Worm (Caenorhabditis elegans): ENCODE results near the gene tdo-2.

The tdo-2 gene

ce11 chrIII:5953041-5953912 is 33.5 kb upstream of the tdo-2 start (continued):
- TF ChIP-seq D2030.7 (GFP tag; IDR thresholded peaks at IDR 0.05) (no peak), athp-1 (tag; optimal IDR thresholded peaks at IDR 0.05) (peak; percentile 31), ceh-58 (GFP tag; IDR thresholded peaks at IDR 0.05) (0 out of 2 replicates have a peak, but pooled peaks have one; percentile 62), Y56A3A.18 (GFP tag; IDR thresholded peaks at IDR 0.05) (0 out of 2 replicates have a peak, but pooled peaks have one; percentile 74), F57A8.1 (GFP tag; optimal IDR thresholded peaks at IDR 0.05) (no peak), lsl-1 (GFP tag; optimal IDR thresholded peaks at IDR 0.05) (no peak), rec-8 (tag; optimal IDR thresholded peaks at IDR 0.05) (peak; percentile 7 to 29), die-1 (tag; optimal IDR thresholded peaks at IDR 0.05) (no peak), tbx-9 (tag; optimal IDR thresholded peaks at IDR 0.05; ENCODE audit: borderline replicate concordance) (no peak), ztf-28 (GFP tag; IDR thresholded peaks at IDR 0.05) (no peak), hmg-20 (GFP tag; IDR thresholded peaks at IDR 0.05) (peak; percentile 28; the same call in 1 of the 2 replicates), ZK185.1 (tag; optimal IDR thresholded peaks at IDR 0.05; ENCODE audit: poor library complexity, severe bottlenecking) (peak; percentile 23), F33H1.4 (GFP tag; IDR thresholded peaks at IDR 0.05) (no peak), madf-6 (GFP tag; IDR thresholded peaks at IDR 0.05) (0 out of 2 replicates have a peak, but pooled peaks have one; percentile 23), unc-62 (GFP tag; optimal IDR thresholded peaks at IDR 0.05) (no peak), F49E8.2 (tag; optimal IDR thresholded peaks at IDR 0.05; ENCODE audit: insufficient read depth) (peak; percentile 61), bed-1 (GFP tag; IDR thresholded peaks at IDR 0.05) (no peak), Y53G8AR.9 (GFP tag; conservative IDR thresholded peaks at IDR 0.05) (peak; percentile 63), dox-1 (GFP tag; IDR thresholded peaks at IDR 0.05) (peak; percentile 35; the same call in 1 of the 2 replicates), snpc-4 (GFP tag; optimal IDR thresholded peaks at IDR 0.05) (peak; percentile 36), snpc-4 (tag; optimal IDR thresholded peaks at IDR 0.05) (no peak), cebp-1 (GFP tag; IDR thresholded peaks at IDR 0.05) (no peak), cebp-1 (tag; optimal IDR thresholded peaks at IDR 0.05) (peak; percentile 35)

- TF ChIP-seq ceh-27 (GFP tag; optimal IDR thresholded peaks at IDR 0.05), result peak; percentile 86
- 0 out of 2 replicates have a peak, but pooled peaks have one; percentile 58 for TF ChIP-seq ceh-58 (GFP tag; IDR thresholded peaks at IDR 0.05)
- TF ChIP-seq F22D6.2 (tag; optimal IDR thresholded peaks at IDR 0.05), result no peak
- peak; percentile 25 for TF ChIP-seq lin-40 (tag; optimal IDR thresholded peaks at IDR 0.05)
- no peak for TF ChIP-seq pha-4 (tag; optimal IDR thresholded peaks at IDR 0.05)
- TF ChIP-seq zfh-2 (GFP tag; conservative IDR thresholded peaks at IDR 0.05), result 0 out of 2 replicates have a peak, but pooled peaks have one; percentile 6
- peak; percentile 7 for TF ChIP-seq chd-7 (tag; optimal IDR thresholded peaks at IDR 0.05)
Observed at ce11 chrIII:5951589-5952378, 32.0 kb upstream of the tdo-2 start.

DNA sequence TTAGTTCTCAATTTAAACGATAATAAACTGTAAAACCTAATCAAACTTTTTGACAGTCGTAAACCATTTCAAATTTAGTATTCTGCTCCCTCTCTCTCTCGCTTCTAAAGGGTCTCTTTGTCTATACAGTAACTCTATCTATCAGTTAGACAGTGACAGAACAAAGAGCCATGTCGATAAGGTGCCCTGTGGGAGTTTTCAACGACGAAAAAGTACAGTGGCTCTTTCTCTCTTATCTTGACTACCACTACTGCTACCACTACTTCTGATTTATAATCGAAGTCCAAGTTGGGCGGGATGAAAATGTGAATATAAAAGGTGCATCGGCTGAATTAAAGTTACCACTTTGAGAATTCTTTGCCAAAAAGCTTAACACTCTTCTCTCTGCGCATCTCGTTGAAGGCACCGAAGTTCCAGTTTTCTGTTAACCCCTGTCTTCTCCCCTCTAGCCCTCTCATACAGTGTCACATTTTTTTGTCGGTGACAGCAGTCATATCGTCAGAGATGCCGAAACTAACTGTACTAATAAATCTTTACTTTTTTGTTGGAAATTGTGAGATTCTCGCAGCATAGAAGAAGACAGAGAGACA is 31.1 kb upstream of the tdo-2 start:
- TF ChIP-seq snpc-3.4 (tag; optimal IDR thresholded peaks at IDR 0.05) (no peak), C06A6.2 (GFP tag; conservative IDR thresholded peaks at IDR 0.05) (no peak), cebp-1 (GFP tag; IDR thresholded peaks at IDR 0.05) (no peak), cebp-1 (tag; optimal IDR thresholded peaks at IDR 0.05) (no peak), aptf-3 (GFP tag; IDR thresholded peaks at IDR 0.05) (0 out of 2 replicates have a peak, but pooled peaks have one; percentile 15), Y95B8A.8 (GFP tag; IDR thresholded peaks at IDR 0.05) (no peak), B0035.1 (tag; optimal IDR thresholded peaks at IDR 0.05) (no peak), ama-1 (optimal IDR thresholded peaks at IDR 0.05) (peak; percentile 16), ama-1 (GFP tag; optimal IDR thresholded peaks at IDR 0.05) (no peak), Y56A3A.18 (GFP tag; IDR thresholded peaks at IDR 0.05) (0 out of 2 replicates have a peak, but pooled peaks have one; percentile 23), Y79H2A.3 (GFP tag; conservative IDR thresholded peaks at IDR 0.05) (no peak), zim-3 (tag; optimal IDR thresholded peaks at IDR 0.05) (peak; percentile 15), nhr-80 (tag; optimal IDR thresholded peaks at IDR 0.05) (peak; percentile 12)
